Fruit fly (Drosophila melanogaster) S2 (cell line): ENCODE results near the gene CG32260.

ENCODE experiments used
- CG8478 ChIP-seq: fragments of >200 bp; optimal IDR thresholded peaks from 2 replicates; lab custom pipeline; 2018
- CTCF ChIP-seq, 2 experiments: fragments of >200 bp; optimal IDR thresholded peaks; 2 replicates each; lab custom pipeline; 2018

DNA sequence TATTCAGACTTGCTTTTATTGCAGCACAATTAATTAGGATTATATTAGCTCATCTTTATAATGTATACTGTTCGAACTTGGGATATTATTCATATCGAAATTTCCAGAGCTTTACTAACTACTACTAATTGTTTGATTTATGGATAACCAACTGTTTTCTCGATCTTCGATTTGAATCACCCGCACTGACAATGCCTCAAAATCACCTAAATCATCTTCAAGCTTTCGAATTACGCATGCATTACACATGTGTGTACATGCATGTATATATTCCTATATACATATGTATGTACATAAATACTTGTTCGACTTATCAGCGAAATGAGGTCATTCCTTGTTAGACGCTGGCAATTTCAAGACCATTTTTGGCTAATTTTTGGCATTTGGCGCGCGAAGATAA, 20.6 kb upstream of the CG32260 start:
- TF ChIP-seq CTCF (optimal IDR thresholded peaks at IDR 0.05; lab: Kevin White, UChicago) (no peak), CG8478 (no peak)
